Fruit fly (Drosophila melanogaster) whole organism, embryonic: ENCODE results near the gene CG1074.

Source experiments
- B-H2 ChIP-seq: fragments of 200-800 bp; sonication (Bioruptor generic); optimal IDR thresholded peaks from 2 replicates; lab custom pipeline; 2018; ENCODE audit warnings: missing biosample characterization, mild to moderate bottlenecking, missing genetic modification characterization
- Bdp1 ChIP-seq: fragments of 200-800 bp; sonication (Bioruptor generic); optimal IDR thresholded peaks from 3 replicates; lab custom pipeline; 2016; ENCODE audit warnings: missing biosample characterization, missing genetic modification characterization
- CG11247 ChIP-seq: fragments of 200-800 bp; sonication (Bioruptor generic); IDR thresholded peaks from 2 replicates; pipeline ENCODE4 v1.3.6; 2022; ENCODE audit warnings: missing biosample characterization, missing genetic modification characterization
- CG11560 ChIP-seq: fragments of 200-800 bp; sonication (Bioruptor generic); IDR thresholded peaks from 3 replicates; pipeline ENCODE4 v1.3.6; 2022; ENCODE audit warnings: missing biosample characterization, missing genetic modification characterization
- CG12104 ChIP-seq: fragments of 200-800 bp; sonication (Bioruptor generic); optimal IDR thresholded peaks from 3 replicates; lab custom pipeline; 2016; ENCODE audit warnings: missing biosample characterization, missing genetic modification characterization
- CG12769 ChIP-seq: fragments of 200-800 bp; sonication (Bioruptor generic); optimal IDR thresholded peaks from 2 replicates; lab custom pipeline; 2019; ENCODE audit warnings: missing biosample characterization, mild to moderate bottlenecking, missing genetic modification characterization, moderate library complexity
- CG14667 ChIP-seq: fragments of 200-800 bp; sonication (Bioruptor generic); IDR thresholded peaks from 2 replicates; pipeline ENCODE4 v1.3.6; 2022; ENCODE audit warnings: missing biosample characterization, missing genetic modification characterization
- CG14710 ChIP-seq: fragments of 200-800 bp; sonication (Bioruptor generic); optimal IDR thresholded peaks from 3 replicates; lab custom pipeline; 2019; ENCODE audit warnings: missing biosample characterization, mild to moderate bottlenecking, missing genetic modification characterization, moderate library complexity
- CG14965 ChIP-seq: fragments of 200-800 bp; sonication (Bioruptor generic); optimal IDR thresholded peaks from 2 replicates; lab custom pipeline; 2016; ENCODE audit warnings: missing biosample characterization, missing genetic modification characterization, borderline replicate concordance
- CG15514 ChIP-seq: fragments of 200-800 bp; sonication (Bioruptor generic); optimal IDR thresholded peaks from 3 replicates; lab custom pipeline; 2017; ENCODE audit warnings: missing biosample characterization, missing genetic modification characterization, mild to moderate bottlenecking, moderate library complexity, missing genetic modification reagents
- CG16813 ChIP-seq: fragments of 200-800 bp; sonication (Bioruptor generic); IDR thresholded peaks from 3 replicates; pipeline ENCODE4 v1.3.6; 2022; ENCODE audit warnings: missing biosample characterization, missing genetic modification characterization; ENCODE audit not compliant: partially characterized antibody
- CG17829 ChIP-seq: fragments of 200-800 bp; optimal IDR thresholded peaks from 2 replicates; lab custom pipeline; 2019; ENCODE audit warnings: missing biosample characterization, mild to moderate bottlenecking, missing genetic modification characterization, moderate library complexity
- CG18476 ChIP-seq: fragments of 200-800 bp; sonication (Bioruptor generic); optimal IDR thresholded peaks from 2 replicates; lab custom pipeline; 2016; ENCODE audit warnings: missing biosample characterization, mild to moderate bottlenecking, missing genetic modification characterization
- CG30403 ChIP-seq: fragments of 200-800 bp; sonication (Bioruptor generic); optimal IDR thresholded peaks from 3 replicates; lab custom pipeline; 2016; ENCODE audit warnings: missing biosample characterization, missing genetic modification characterization
- CG3163 ChIP-seq: fragments of 200-800 bp; sonication (Bioruptor generic); optimal IDR thresholded peaks from 3 replicates; lab custom pipeline; 2016; ENCODE audit warnings: missing biosample characterization, missing genetic modification characterization
- CG8359 ChIP-seq: fragments of 200-800 bp; sonication (Bioruptor generic); optimal IDR thresholded peaks from 2 replicates; lab custom pipeline; 2017; ENCODE audit warnings: missing biosample characterization, mild to moderate bottlenecking, missing genetic modification characterization, borderline replicate concordance
- CTCF ChIP-seq: fragments of 200-800 bp; sonication (Bioruptor generic); optimal IDR thresholded peaks from 2 replicates; lab custom pipeline; 2017; ENCODE audit warnings: missing biosample characterization, mild to moderate bottlenecking, missing genetic modification characterization, moderate library complexity
- Doc2 ChIP-seq: fragments of 200-800 bp; sonication (Bioruptor generic); IDR thresholded peaks from 2 replicates; pipeline ENCODE4 v1.3.6; 2022; ENCODE audit warnings: missing biosample characterization, missing genetic modification characterization
- Elba2 ChIP-seq: fragments of 200-800 bp; sonication (Bioruptor generic); optimal IDR thresholded peaks from 3 replicates; lab custom pipeline; 2016; ENCODE audit warnings: missing biosample characterization, missing genetic modification characterization
- Fer2 ChIP-seq: fragments of 200-800 bp; sonication (Bioruptor generic); optimal IDR thresholded peaks from 2 replicates; lab custom pipeline; 2018; ENCODE audit warnings: missing biosample characterization, mild to moderate bottlenecking, missing genetic modification characterization, moderate library complexity
- Gsc ChIP-seq: fragments of 200-800 bp; sonication (Bioruptor generic); IDR thresholded peaks from 2 replicates; pipeline ENCODE4 v1.3.6; 2022; ENCODE audit warnings: missing biosample characterization, missing genetic modification characterization
- Kr ChIP-seq: fragments of 200-800 bp; sonication (Bioruptor generic); optimal IDR thresholded peaks from 2 replicates; lab custom pipeline; 2017; ENCODE audit warnings: missing biosample characterization, mild to moderate bottlenecking, missing genetic modification characterization
- MTF-1 ChIP-seq: fragments of 200-800 bp; sonication (Bioruptor generic); optimal IDR thresholded peaks from 2 replicates; lab custom pipeline; 2018; ENCODE audit warnings: missing biosample characterization, mild to moderate bottlenecking, missing genetic modification characterization, borderline replicate concordance
- Oli ChIP-seq: fragments of 200-800 bp; sonication (Bioruptor generic); optimal IDR thresholded peaks from 2 replicates; lab custom pipeline; 2018; ENCODE audit warnings: missing biosample characterization, mild to moderate bottlenecking, missing genetic modification characterization, moderate library complexity
- ab ChIP-seq: fragments of 200-800 bp; sonication (Bioruptor generic); optimal IDR thresholded peaks from 2 replicates; lab custom pipeline; 2016; ENCODE audit warnings: missing biosample characterization, missing genetic modification characterization
- ato ChIP-seq: fragments of 200-800 bp; sonication (Bioruptor generic); IDR thresholded peaks from 2 replicates; pipeline ENCODE4 v1.3.6; 2022; ENCODE audit warnings: missing biosample characterization, missing genetic modification characterization; ENCODE audit not compliant: partially characterized antibody
- az2 ChIP-seq: fragments of 200-800 bp; sonication (Bioruptor generic); optimal IDR thresholded peaks from 3 replicates; lab custom pipeline; 2016; ENCODE audit warnings: missing biosample characterization, missing genetic modification characterization
- bcd ChIP-seq: fragments of 200-800 bp; sonication (Bioruptor generic); optimal IDR thresholded peaks from 2 replicates; lab custom pipeline; 2017; ENCODE audit warnings: missing biosample characterization, mild to moderate bottlenecking, missing genetic modification characterization
- chn ChIP-seq: fragments of 200-800 bp; sonication (Bioruptor generic); optimal IDR thresholded peaks from 2 replicates; lab custom pipeline; 2016; ENCODE audit warnings: missing biosample characterization, missing genetic modification characterization
- ci ChIP-seq: fragments of 200-800 bp; sonication (Bioruptor generic); IDR thresholded peaks from 3 replicates; pipeline ENCODE4 v1.3.6; 2022; ENCODE audit warnings: missing biosample characterization, missing genetic modification characterization
- eve ChIP-seq, 2 experiments: fragments of >200 bp; optimal IDR thresholded peaks; 2 replicates each; lab custom pipeline; 2017; ENCODE audit warnings: missing biosample characterization in 2 of 2, missing genetic modification characterization in 2 of 2
- ftz-f1 ChIP-seq: fragments of 200-800 bp; sonication (Bioruptor generic); optimal IDR thresholded peaks from 2 replicates; lab custom pipeline; 2016; ENCODE audit warnings: missing biosample characterization, missing genetic modification characterization
- gfzf ChIP-seq: fragments of 200-800 bp; sonication (Bioruptor generic); optimal IDR thresholded peaks from 2 replicates; lab custom pipeline; 2016; ENCODE audit warnings: missing biosample characterization, mild to moderate bottlenecking, missing genetic modification characterization, moderate library complexity
- gt ChIP-seq: fragments of 200-800 bp; sonication (Bioruptor generic); IDR thresholded peaks from 2 replicates; pipeline ENCODE4 v1.3.6; 2022; ENCODE audit warnings: missing biosample characterization, missing genetic modification characterization
- hkb ChIP-seq, 2 experiments: fragments of 200-800 bp in 1 of 2; fragments of >200 bp in 1 of 2; sonication (Bioruptor generic) in 1 of 2; IDR thresholded peaks in 1 of 2; optimal IDR thresholded peaks in 1 of 2; 2 replicates each; pipeline versions ENCODE4 v1.3.6 to Lab custom; 2017 to 2022; ENCODE audit warnings: missing biosample characterization in 1 of 2, missing genetic modification characterization in 1 of 2
- nau ChIP-seq: fragments of 200-800 bp; sonication (Bioruptor generic); optimal IDR thresholded peaks from 3 replicates; lab custom pipeline; 2017; ENCODE audit warnings: missing biosample characterization, mild to moderate bottlenecking, missing genetic modification characterization, missing genetic modification reagents
- onecut ChIP-seq: fragments of 200-800 bp; sonication (Bioruptor generic); IDR thresholded peaks from 2 replicates; pipeline ENCODE4 v1.3.6; 2022; ENCODE audit warnings: missing biosample characterization, missing genetic modification characterization
- pfk ChIP-seq: fragments of 200-800 bp; sonication (Bioruptor generic); optimal IDR thresholded peaks from 2 replicates; lab custom pipeline; 2018; ENCODE audit warnings: missing biosample characterization, mild to moderate bottlenecking, missing genetic modification characterization, moderate library complexity
- pum ChIP-seq: fragments of 200-800 bp; sonication (Bioruptor generic); optimal IDR thresholded peaks from 2 replicates; lab custom pipeline; 2016; ENCODE audit warnings: missing biosample characterization, missing genetic modification characterization
- ranshi ChIP-seq: fragments of 200-800 bp; sonication (Bioruptor generic); IDR thresholded peaks from 2 replicates; pipeline ENCODE4 v1.3.6; 2022; ENCODE audit warnings: missing biosample characterization, missing genetic modification characterization
- schlank ChIP-seq: fragments of 200-800 bp; sonication (Bioruptor generic); optimal IDR thresholded peaks from 2 replicates; lab custom pipeline; 2018; ENCODE audit warnings: missing biosample characterization, mild to moderate bottlenecking, missing genetic modification characterization
- sisA ChIP-seq: fragments of 200-800 bp; sonication (Bioruptor generic); IDR thresholded peaks from 2 replicates; pipeline ENCODE4 v1.3.6; 2022; ENCODE audit warnings: missing biosample characterization, missing genetic modification characterization
- tio ChIP-seq: fragments of 200-800 bp; sonication (Bioruptor generic); optimal IDR thresholded peaks from 2 replicates; lab custom pipeline; 2017; ENCODE audit warnings: missing biosample characterization, missing genetic modification characterization, inconsistent platforms
- tll ChIP-seq, 2 experiments: fragments of 200-800 bp in 1 of 2; fragments of >200 bp in 1 of 2; sonication (Bioruptor generic) in 1 of 2; optimal IDR thresholded peaks; 2 replicates each; lab custom pipeline; 2017 to 2019; ENCODE audit warnings: missing biosample characterization in 2 of 2, missing genetic modification characterization in 2 of 2, mild to moderate bottlenecking in 1 of 2, moderate library complexity in 1 of 2
- tna ChIP-seq: fragments of 200-800 bp; sonication (Bioruptor generic); IDR thresholded peaks from 2 replicates; pipeline ENCODE4 v1.3.6; 2022; ENCODE audit warnings: missing biosample characterization, missing genetic modification characterization; ENCODE audit not compliant: partially characterized antibody
- zen2 ChIP-seq: fragments of 200-800 bp; sonication (Bioruptor generic); IDR thresholded peaks from 3 replicates; pipeline ENCODE4 v1.3.6; 2022; ENCODE audit warnings: missing biosample characterization, missing genetic modification characterization; ENCODE audit not compliant: partially characterized antibody
- zfh1 ChIP-seq: fragments of 200-800 bp; sonication (Bioruptor generic); IDR thresholded peaks from 3 replicates; pipeline ENCODE4 v1.3.6; 2022; ENCODE audit warnings: missing biosample characterization, missing genetic modification characterization
- zfh2 ChIP-seq: fragments of 200-800 bp; sonication (Bioruptor generic); optimal IDR thresholded peaks from 2 replicates; lab custom pipeline; 2016; ENCODE audit warnings: missing biosample characterization, missing genetic modification characterization

CG1074 gene

dm6 chr3R:4394654-4395581 is 38.8 kb upstream of the CG1074 start (continued):
- TF ChIP-seq CG18476 (GFP tag; lab: Kevin White, UChicago), result peak; percentile 80
- TF ChIP-seq tna (GFP tag; lab: Robert Waterston, UW), result no peak
- peak; percentile 62 for TF ChIP-seq CG3163 (GFP tag; lab: Kevin White, UChicago)
- TF ChIP-seq ranshi (GFP tag; lab: Robert Waterston, UW), result peak; percentile 88; the same call in 1 of the 2 replicates
- TF ChIP-seq B-H2 (GFP tag; lab: Kevin White, UChicago), result peak; percentile 5
- TF ChIP-seq ato (GFP tag; lab: Robert Waterston, UW), result no peak
- TF ChIP-seq CG8359 (GFP tag; lab: Kevin White, UChicago), result peak; percentile 65
- TF ChIP-seq Oli (tag; lab: Kevin White, UChicago), result peak; percentile 90
- TF ChIP-seq pfk, result no peak
- peak; percentile 74 for TF ChIP-seq onecut
- peak; percentile 84 for TF ChIP-seq CG30403
- peak; percentile 84 for TF ChIP-seq nau
- no peak for TF ChIP-seq gfzf (GFP tag; lab: Kevin White, UChicago)
- TF ChIP-seq CG14667 (GFP tag; lab: Robert Waterston, UW), result peak; percentile 67
- TF ChIP-seq zfh1 (GFP tag; lab: Robert Waterston, UW), result peak; percentile 87
- peak; percentile 68 for TF ChIP-seq Bdp1 (GFP tag; lab: Kevin White, UChicago)
- peak; percentile 91 for TF ChIP-seq zfh2
- TF ChIP-seq Elba2, result no peak
- peak; percentile 84 for TF ChIP-seq CG17829 (tag; lab: Kevin White, UChicago)
- peak; percentile 83 for TF ChIP-seq az2 (GFP tag; lab: Kevin White, UChicago)
- TF ChIP-seq sisA, result peak; percentile 87
- TF ChIP-seq hkb (optimal IDR thresholded peaks at IDR 0.05; lab: Kevin White, UChicago), result no peak
- peak; percentile 94 for TF ChIP-seq hkb (GFP tag; IDR thresholded peaks at IDR 0.05; lab: Robert Waterston, UW)
- no peak for TF ChIP-seq zen2 (GFP tag; lab: Robert Waterston, UW)
- peak; percentile 77 for TF ChIP-seq CG11247 (GFP tag; lab: Robert Waterston, UW)
- peak; percentile 85 for TF ChIP-seq chn (GFP tag; lab: Kevin White, UChicago)
- TF ChIP-seq pum (GFP tag; lab: Kevin White, UChicago), result peak; percentile 83
- peak; percentile 97 for TF ChIP-seq CG12769 (tag; lab: Kevin White, UChicago)
- TF ChIP-seq schlank, result peak; percentile 82
- TF ChIP-seq gt (GFP tag; lab: Robert Waterston, UW), result peak; percentile 70
- no peak for TF ChIP-seq Kr (GFP tag; lab: Kevin White, UChicago)
- peak; percentile 58; the same call in 1 of the 3 replicates for TF ChIP-seq CG11560
- TF ChIP-seq tio, result peak; percentile 63
- no peak for TF ChIP-seq CG16813 (GFP tag; lab: Robert Waterston, UW)
- TF ChIP-seq CG12104 (GFP tag; lab: Kevin White, UChicago), result peak; percentile 77
- peak; percentile 64 for TF ChIP-seq CG14710 (tag; lab: Kevin White, UChicago)
- no peak for TF ChIP-seq ftz-f1 (GFP tag; lab: Kevin White, UChicago)
- TF ChIP-seq ci (GFP tag; lab: Robert Waterston, UW), result peak; percentile 93
- TF ChIP-seq bcd (GFP tag; lab: Kevin White, UChicago), result peak; percentile 91
- TF ChIP-seq Doc2, result no peak
- TF ChIP-seq Fer2 (tag; lab: Kevin White, UChicago), result peak; percentile 30
- TF ChIP-seq ab (GFP tag; lab: Kevin White, UChicago), result peak; percentile 82
- TF ChIP-seq Gsc, result no peak
- TF ChIP-seq CG14965, result peak; percentile 54
- peak; percentile 37 for TF ChIP-seq CTCF (GFP tag; lab: Kevin White, UChicago)
- TF ChIP-seq eve (GFP tag; optimal IDR thresholded peaks at IDR 0.05; lab: Kevin White, UChicago), result no peak
- TF ChIP-seq MTF-1 (GFP tag; lab: Kevin White, UChicago), result peak; percentile 45
- peak; percentile 78 for TF ChIP-seq CG15514 (GFP tag; lab: Kevin White, UChicago)
- no peak for TF ChIP-seq tll (GFP tag; optimal IDR thresholded peaks at IDR 0.05; lab: Kevin White, UChicago)
